Worm (Caenorhabditis elegans) whole organism, late embryonic: Measurements from ENCODE around the gene F12A10.9.

ENCODE experiments used
- ama-1 ChIP-seq: fragments of 150-350 bp; optimal IDR thresholded peaks from 2 replicates; lab custom pipeline; 2014
- rnt-1 ChIP-seq: sonication (generic microtip); optimal IDR thresholded peaks from 2 replicates; lab custom pipeline; 2016; ENCODE audit warnings: missing genetic modification characterization, missing compliant biosample characterization

ce11 chrII:5465729-5466408 is 32.6 kb upstream of the F12A10.9 start, which contains the start of gene clr-1:
- TF ChIP-seq ama-1 (lab: Kevin White, UChicago) (no peak), rnt-1 (tag; lab: Kevin White, UChicago) (no peak)
